In the genomic region with DNA sequence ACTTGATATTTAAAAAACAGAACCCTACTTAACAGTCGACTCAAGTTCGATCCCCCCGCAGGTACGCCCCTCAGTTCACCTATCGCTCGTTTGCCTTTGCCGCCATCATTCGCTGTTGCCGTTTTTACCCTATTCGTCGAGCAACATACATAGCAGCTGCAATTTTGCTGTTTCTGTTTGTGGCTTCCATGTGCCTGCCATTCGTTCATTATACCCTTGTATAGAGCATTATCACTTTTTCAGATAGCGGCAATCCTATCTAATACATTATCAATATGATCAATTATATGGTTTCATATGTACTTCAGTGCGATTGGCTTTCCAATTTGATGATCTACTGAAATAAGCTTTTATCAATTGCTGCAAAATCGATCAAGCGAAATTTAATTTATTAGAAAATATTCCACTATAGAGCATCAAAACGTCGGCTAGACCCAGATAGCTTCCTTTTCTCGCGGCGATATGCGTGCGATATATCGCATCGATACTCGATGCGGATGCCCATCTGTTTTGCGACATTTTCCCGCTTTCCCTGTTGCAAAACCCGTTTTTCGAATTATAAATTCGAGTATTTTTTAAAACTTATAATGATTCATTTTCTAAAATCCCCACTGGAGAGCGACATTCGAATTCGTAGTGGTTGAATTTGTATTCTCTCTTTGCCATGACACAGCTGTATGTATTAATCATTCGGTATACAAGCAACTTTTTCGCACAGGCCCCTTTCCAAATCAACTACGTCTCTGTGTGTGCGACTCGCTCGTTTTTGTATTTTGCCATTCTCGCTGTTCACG, we compare ENCODE assay signal across 2 fruit fly cellular contexts.
TF ChIP-seq lines count a peak whose summit lies in the region.

No protein-coding gene starts in this region.

TF ChIP-seq in whole organism, embryonic, 481 proteins besides CTCF, POLR2A, EP300 and RAD21 (continued from another document and continues in another):
- TF ChIP-seq CG7928 (GFP tag; optimal IDR thresholded peaks at IDR 0.05; lab: Kevin White, UChicago), result peak; percentile 13
- TF ChIP-seq NC2α (GFP tag; optimal IDR thresholded peaks at IDR 0.05; lab: Kevin White, UChicago), result peak; percentile 77
- peak; percentile 84 for TF ChIP-seq CG1529 (GFP tag; optimal IDR thresholded peaks at IDR 0.05; lab: Kevin White, UChicago)
- TF ChIP-seq tin (GFP tag; optimal IDR thresholded peaks at IDR 0.05; lab: Kevin White, UChicago), result peak; percentile 82
- TF ChIP-seq gsb (GFP tag; IDR thresholded peaks at IDR 0.05; lab: Robert Waterston, UW), result peak; percentile 73
- TF ChIP-seq her (GFP tag; optimal IDR thresholded peaks at IDR 0.05; lab: Kevin White, UChicago), result peak; percentile 63
- peak; percentile 86 for TF ChIP-seq CG13296 (GFP tag; optimal IDR thresholded peaks at IDR 0.05; lab: Kevin White, UChicago)
- peak; percentile 70 for TF ChIP-seq Side (GFP tag; optimal IDR thresholded peaks at IDR 0.05; lab: Kevin White, UChicago)
- peak; percentile 92 for TF ChIP-seq Oli (tag; optimal IDR thresholded peaks at IDR 0.05; lab: Kevin White, UChicago)
- 0 out of 2 replicates have a peak, but pooled peaks have one; percentile 17 for TF ChIP-seq bowl (GFP tag; IDR thresholded peaks at IDR 0.05; lab: Robert Waterston, UW)
- peak; percentile 81 for TF ChIP-seq NC2β (GFP tag; optimal IDR thresholded peaks at IDR 0.05; lab: Kevin White, UChicago)
- TF ChIP-seq CG34224 (GFP tag; IDR thresholded peaks at IDR 0.05; lab: Robert Waterston, UW; ENCODE audit: partially characterized antibody), result peak; percentile 76
- TF ChIP-seq bab2 (GFP tag; optimal IDR thresholded peaks at IDR 0.05; lab: Kevin White, UChicago), result peak; percentile 81
- peak; percentile 86 for TF ChIP-seq CG17328 (GFP tag; IDR thresholded peaks at IDR 0.05; lab: Robert Waterston, UW)
- TF ChIP-seq CG4854 (GFP tag; optimal IDR thresholded peaks at IDR 0.05; lab: Kevin White, UChicago), result peak; percentile 90
- peak; percentile 77 to 88 for TF ChIP-seq Hr51 (GFP tag; optimal IDR thresholded peaks at IDR 0.05; lab: Kevin White, UChicago)
- TF ChIP-seq Fer1 (GFP tag; optimal IDR thresholded peaks at IDR 0.05; lab: Kevin White, UChicago), result peak; percentile 88
- peak; percentile 84 for TF ChIP-seq CG4820 (GFP tag; optimal IDR thresholded peaks at IDR 0.05; lab: Kevin White, UChicago)
- peak; percentile 53 for TF ChIP-seq CG11085 (GFP tag; IDR thresholded peaks at IDR 0.05; lab: Robert Waterston, UW)
- peak; percentile 80 for TF ChIP-seq slbo (GFP tag; IDR thresholded peaks at IDR 0.05; lab: Robert Waterston, UW)
- TF ChIP-seq en (GFP tag; optimal IDR thresholded peaks at IDR 0.05; lab: Kevin White, UChicago), result peak; percentile 67
- peak; percentile 81 for TF ChIP-seq CG4424 (GFP tag; optimal IDR thresholded peaks at IDR 0.05; lab: Kevin White, UChicago)
- TF ChIP-seq CHES-1-like (GFP tag; optimal IDR thresholded peaks at IDR 0.05; lab: Kevin White, UChicago), result peak; percentile 88
- peak; percentile 95 for TF ChIP-seq CG15479 (GFP tag; optimal IDR thresholded peaks at IDR 0.05; lab: Kevin White, UChicago)
- peak; percentile 89 for TF ChIP-seq mam (GFP tag; optimal IDR thresholded peaks at IDR 0.05; lab: Kevin White, UChicago)
- TF ChIP-seq CG5180 (GFP tag; optimal IDR thresholded peaks at IDR 0.05; lab: Kevin White, UChicago), result peak; percentile 72
- peak; percentile 59 for TF ChIP-seq CG6654 (GFP tag; optimal IDR thresholded peaks at IDR 0.05; lab: Kevin White, UChicago)
- TF ChIP-seq CG4360 (GFP tag; IDR thresholded peaks at IDR 0.05; lab: Robert Waterston, UW), result peak; percentile 34; the same call in 1 of the 2 replicates
- peak; percentile 84 for TF ChIP-seq az2 (GFP tag; optimal IDR thresholded peaks at IDR 0.05; lab: Kevin White, UChicago)
- TF ChIP-seq ranshi (GFP tag; IDR thresholded peaks at IDR 0.05; lab: Robert Waterston, UW), result peak; percentile 73; the same call in 1 of the 2 replicates
- TF ChIP-seq Deaf1 (tag; optimal IDR thresholded peaks at IDR 0.05; lab: Kevin White, UChicago), result peak; percentile 67
- peak; percentile 62; the same call in 2 of the 3 replicates for TF ChIP-seq knrl (GFP tag; IDR thresholded peaks at IDR 0.05; lab: Robert Waterston, UW; ENCODE audit: partially characterized antibody)
- peak; percentile 85 for TF ChIP-seq CG13775 (GFP tag; optimal IDR thresholded peaks at IDR 0.05; lab: Kevin White, UChicago)
- TF ChIP-seq gfzf (GFP tag; optimal IDR thresholded peaks at IDR 0.05; lab: Kevin White, UChicago), result peak; percentile 2
- peak; percentile 71 for TF ChIP-seq CG34376 (GFP tag; optimal IDR thresholded peaks at IDR 0.05; lab: Kevin White, UChicago)
- TF ChIP-seq CG6683 (GFP tag; optimal IDR thresholded peaks at IDR 0.05; lab: Kevin White, UChicago), result peak; percentile 76
- peak; percentile 56 for TF ChIP-seq CG3995 (GFP tag; optimal IDR thresholded peaks at IDR 0.05; lab: Kevin White, UChicago)
- peak; percentile 73; the same call in 1 of the 2 replicates for TF ChIP-seq vvl (GFP tag; IDR thresholded peaks at IDR 0.05; lab: Robert Waterston, UW)
- TF ChIP-seq Tbp (GFP tag; optimal IDR thresholded peaks at IDR 0.05; lab: Kevin White, UChicago), result no peak
- TF ChIP-seq hth (optimal IDR thresholded peaks at IDR 0.05; lab: Kevin White, UChicago), result no peak
- no peak for TF ChIP-seq CG2116 (GFP tag; optimal IDR thresholded peaks at IDR 0.05; lab: Kevin White, UChicago)
- TF ChIP-seq tap (tag; optimal IDR thresholded peaks at IDR 0.05; lab: Kevin White, UChicago), result peak; percentile 86
- TF ChIP-seq CG9876 (GFP tag; optimal IDR thresholded peaks at IDR 0.05; lab: Kevin White, UChicago), result peak; percentile 71
- peak; percentile 35 for TF ChIP-seq p53 (GFP tag; optimal IDR thresholded peaks at IDR 0.05; lab: Kevin White, UChicago)
- TF ChIP-seq sima (GFP tag; optimal IDR thresholded peaks at IDR 0.05; lab: Kevin White, UChicago), result peak; percentile 61
- TF ChIP-seq CG9932 (GFP tag; IDR thresholded peaks at IDR 0.05; lab: Robert Waterston, UW), result peak; percentile 70
- peak; percentile 11; the same call in 1 of the 2 replicates for TF ChIP-seq nerfin-2 (GFP tag; IDR thresholded peaks at IDR 0.05; lab: Robert Waterston, UW; ENCODE audit: partially characterized antibody)
- peak; percentile 71 for TF ChIP-seq TFAM (GFP tag; optimal IDR thresholded peaks at IDR 0.05; lab: Kevin White, UChicago)
- TF ChIP-seq Fer2 (tag; optimal IDR thresholded peaks at IDR 0.05; lab: Kevin White, UChicago), result peak; percentile 65
- peak; percentile 89 for TF ChIP-seq Atf6 (GFP tag; IDR thresholded peaks at IDR 0.05; lab: Robert Waterston, UW)
- TF ChIP-seq pb (GFP tag; optimal IDR thresholded peaks at IDR 0.05; lab: Kevin White, UChicago), result peak; percentile 81
- TF ChIP-seq mirr (GFP tag; optimal IDR thresholded peaks at IDR 0.05; lab: Kevin White, UChicago), result peak; percentile 9
- TF ChIP-seq phol (tag; optimal IDR thresholded peaks at IDR 0.05; lab: Kevin White, UChicago), result peak; percentile 93
- TF ChIP-seq CG12744 (GFP tag; optimal IDR thresholded peaks at IDR 0.05; lab: Kevin White, UChicago), result peak; percentile 79
- TF ChIP-seq vnd (GFP tag; IDR thresholded peaks at IDR 0.05; lab: Robert Waterston, UW; ENCODE audit: partially characterized antibody), result peak; percentile 58
- peak; percentile 85 for TF ChIP-seq CG31441 (GFP tag; IDR thresholded peaks at IDR 0.05; lab: Robert Waterston, UW)
- peak; percentile 97 for TF ChIP-seq row (GFP tag; IDR thresholded peaks at IDR 0.05; lab: Robert Waterston, UW)
- TF ChIP-seq tgo (GFP tag; IDR thresholded peaks at IDR 0.05; lab: Robert Waterston, UW), result peak; percentile 76

TF ChIP-seq in whole organism, prepupa, 60 proteins besides CTCF, POLR2A, EP300 and RAD21 (continued from another document):
- TF ChIP-seq Ets21C (GFP tag; optimal IDR thresholded peaks at IDR 0.05; lab: Kevin White, UChicago), result peak; percentile 86
- peak; percentile 93 for TF ChIP-seq topi (GFP tag; optimal IDR thresholded peaks at IDR 0.05; lab: Kevin White, UChicago)
- TF ChIP-seq CG31627 (GFP tag; optimal IDR thresholded peaks at IDR 0.05; lab: Kevin White, UChicago), result peak; percentile 88
- peak; percentile 91 for TF ChIP-seq CG6808 (GFP tag; optimal IDR thresholded peaks at IDR 0.05; lab: Kevin White, UChicago)
- TF ChIP-seq dac (GFP tag; optimal IDR thresholded peaks at IDR 0.05; lab: Kevin White, UChicago), result peak; percentile 73
- peak; percentile 89 for TF ChIP-seq Smox (GFP tag; optimal IDR thresholded peaks at IDR 0.05; lab: Kevin White, UChicago)
- peak; percentile 86 for TF ChIP-seq fd59A (GFP tag; optimal IDR thresholded peaks at IDR 0.05; lab: Kevin White, UChicago)
- TF ChIP-seq Sox102F (GFP tag; optimal IDR thresholded peaks at IDR 0.05; lab: Kevin White, UChicago), result peak; percentile 92
- peak; percentile 95 for TF ChIP-seq svp (GFP tag; lab: Kevin White, UChicago)
- peak; percentile 99 for TF ChIP-seq Eip78C (GFP tag; lab: Kevin White, UChicago)
- TF ChIP-seq CG8319 (GFP tag; optimal IDR thresholded peaks at IDR 0.05; lab: Kevin White, UChicago), result peak; percentile 81
- peak; percentile 89 for TF ChIP-seq Eip75B (GFP tag; optimal IDR thresholded peaks at IDR 0.05; lab: Kevin White, UChicago)
- peak; percentile 90 for TF ChIP-seq lz (GFP tag; optimal IDR thresholded peaks at IDR 0.05; lab: Kevin White, UChicago)
- peak; percentile 91 for TF ChIP-seq CG15336 (GFP tag; IDR thresholded peaks at IDR 0.05; lab: Robert Waterston, UW)
